Fruit fly (Drosophila melanogaster) whole organism: ENCODE measurements around the gene Cka.

ENCODE experiments used
- CG8478 ChIP-seq: fragments of >200 bp; optimal IDR thresholded peaks from 2 replicates; lab custom pipeline; 2018; ENCODE audit warnings: inconsistent platforms
- Dll ChIP-seq: fragments of >200 bp; optimal IDR thresholded peaks from 2 replicates; lab custom pipeline; 2017
- EcR ChIP-seq, 2 experiments: fragments of >200 bp; optimal IDR thresholded peaks; 2 replicates each; lab custom pipeline; 2017; ENCODE audit warnings: missing biosample characterization in 2 of 2, missing genetic modification characterization in 2 of 2, missing genetic modification reagents in 2 of 2
- pan ChIP-seq: fragments of >200 bp; optimal IDR thresholded peaks from 2 replicates; lab custom pipeline; 2017
- psq ChIP-seq: fragments of >200 bp; optimal IDR thresholded peaks from 2 replicates; lab custom pipeline; 2017
- usp ChIP-seq: fragments of >200 bp; optimal IDR thresholded peaks from 2 replicates; lab custom pipeline; 2017; ENCODE audit warnings: missing biosample characterization, missing genetic modification characterization, mixed read lengths

The Cka gene

DNA sequence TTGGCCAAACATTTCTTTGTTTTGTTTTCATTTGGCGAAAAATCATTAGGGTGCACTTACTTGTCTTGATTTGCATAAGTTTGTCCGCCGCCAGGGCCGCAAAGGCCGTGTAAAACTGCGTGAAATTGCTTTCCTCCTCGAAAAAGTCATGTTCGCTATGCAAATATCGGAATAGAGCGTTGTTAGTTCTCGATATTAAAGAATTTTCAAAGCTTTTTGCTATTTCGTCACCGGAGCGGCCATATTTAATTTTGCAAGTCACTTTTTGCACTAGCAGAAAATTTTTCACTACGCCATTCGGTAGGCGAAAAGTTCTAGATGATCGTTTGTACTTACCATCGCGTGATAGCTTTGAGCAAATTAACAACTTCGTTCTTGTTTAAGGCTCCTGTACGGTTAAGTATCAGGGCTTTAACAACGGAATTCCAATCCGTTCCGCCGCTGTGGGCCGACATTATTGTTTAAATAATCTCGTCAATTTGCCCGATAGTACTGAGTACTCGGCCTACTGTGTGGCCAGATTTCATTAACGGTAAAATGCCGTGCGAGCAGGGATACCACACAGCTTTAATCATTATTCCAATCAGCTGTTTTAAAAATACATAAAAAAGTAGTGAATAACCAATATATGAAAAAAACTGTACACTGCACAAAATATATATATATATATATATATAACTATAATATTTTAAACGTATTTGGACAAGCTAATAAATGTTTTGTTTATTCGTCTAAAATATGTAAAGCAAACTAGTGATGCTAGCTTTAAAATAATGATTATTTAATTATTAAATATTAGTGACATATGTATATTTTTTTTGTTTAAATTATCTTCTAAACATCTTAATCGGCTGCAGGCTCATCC, 40.8 kb downstream of the Cka start, which contains the start of gene poe:
poe (minus strand) TSS at position 513 of the 865 bp plus-strand sequence.
- TF ChIP-seq psq (lab: Kevin White, UChicago) (no peak), CG8478 (lab: Kevin White, UChicago) (no peak), EcR (GFP tag; optimal IDR thresholded peaks at IDR 0.05; lab: Kevin White, UChicago) (no peak), usp (no peak), Dll (lab: Kevin White, UChicago) (no peak), pan (lab: Kevin White, UChicago) (no peak)

DNA sequence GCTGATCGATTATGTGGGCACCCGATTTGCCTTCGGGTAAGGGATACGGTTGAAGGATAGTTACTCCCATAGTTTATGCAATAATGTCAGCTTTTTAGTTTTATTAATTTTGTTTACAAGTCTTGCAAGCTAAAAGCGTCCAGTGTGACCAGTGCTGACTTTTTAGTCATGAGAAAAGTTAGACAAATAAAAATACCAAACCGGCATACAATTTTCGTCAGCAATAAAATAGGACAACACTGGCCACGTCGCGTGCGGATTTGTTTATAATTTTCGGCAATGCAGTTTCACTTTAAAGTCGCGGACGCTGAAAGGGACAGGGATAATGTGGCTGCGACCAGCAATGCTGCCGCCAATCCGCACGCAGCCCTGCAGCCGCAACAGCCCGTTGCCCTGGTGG, 42.2 kb downstream of the Cka start, which contains the start of the genes MED20 and Trf:
MED20 (minus strand) TSS at position 157 of the 400 bp plus-strand sequence.
Trf (plus strand) TSS at position 204 of the 400 bp plus-strand sequence.
- TF ChIP-seq Dll (lab: Kevin White, UChicago) (no peak), CG8478 (lab: Kevin White, UChicago) (no peak), psq (lab: Kevin White, UChicago) (no peak), pan (lab: Kevin White, UChicago) (no peak), EcR (GFP tag; optimal IDR thresholded peaks at IDR 0.05; lab: Kevin White, UChicago) (no peak), usp (no peak)

DNA sequence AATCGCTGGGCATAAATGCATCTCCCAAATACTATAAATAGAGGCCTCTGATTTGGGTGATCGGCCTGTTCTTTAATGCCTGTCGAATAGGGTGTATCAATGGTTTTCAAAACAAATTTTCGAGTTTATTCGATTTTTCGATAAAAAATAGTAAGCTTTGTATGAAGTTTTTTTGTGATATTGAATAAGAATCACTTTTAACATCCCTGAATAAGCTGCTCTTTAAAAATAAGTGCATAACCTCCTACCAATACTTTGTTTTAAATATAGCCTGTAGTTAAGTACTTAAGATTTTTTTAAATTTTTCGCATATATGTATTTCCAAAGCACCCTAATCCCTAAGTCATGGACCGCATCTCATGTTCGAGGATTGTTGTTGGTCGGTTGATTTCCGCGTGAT, 50.1 kb downstream of the Cka start:
- TF ChIP-seq pan (lab: Kevin White, UChicago) (no peak), Dll (lab: Kevin White, UChicago) (no peak), EcR (GFP tag; optimal IDR thresholded peaks at IDR 0.05; lab: Kevin White, UChicago) (no peak)

DNA sequence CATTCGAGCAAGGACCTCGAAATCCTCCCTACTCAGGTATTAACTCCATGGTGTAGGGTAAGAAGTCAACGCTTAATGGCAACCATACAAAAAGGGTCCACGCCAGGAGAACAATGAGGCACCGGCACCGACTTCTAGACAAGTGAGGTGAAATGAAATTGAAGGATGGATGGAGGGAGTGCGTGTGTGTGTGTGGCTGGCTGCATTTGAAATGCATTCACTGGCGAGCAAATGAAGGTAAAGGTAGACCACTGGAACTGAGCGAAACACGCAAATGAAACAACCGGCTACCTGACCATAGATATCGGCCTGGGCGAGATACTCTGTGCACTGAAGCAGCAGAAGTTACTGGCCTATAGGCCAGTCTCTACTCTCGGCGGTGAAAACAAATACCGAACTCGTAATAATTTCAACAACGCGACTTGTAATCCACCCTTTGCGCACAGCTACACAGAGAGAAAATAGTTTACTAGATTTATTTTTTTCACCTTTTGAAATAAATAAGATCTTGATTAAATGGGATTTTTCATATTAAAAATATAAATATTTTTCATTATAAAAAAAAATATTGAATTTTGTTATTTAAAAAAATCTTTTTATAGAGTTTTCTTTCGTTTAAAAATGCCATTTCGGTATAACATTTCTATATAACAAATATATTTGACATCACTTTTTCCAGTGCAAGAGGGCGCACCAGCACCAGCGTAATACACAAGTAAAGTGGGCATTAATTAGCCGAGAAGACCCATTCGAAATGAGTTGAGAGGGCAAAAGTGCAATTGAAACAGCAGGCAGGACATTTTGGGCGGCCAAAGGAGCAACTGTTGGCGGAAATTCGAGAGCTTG, 51.3 kb downstream of the Cka start:
- no peak for TF ChIP-seq pan (lab: Kevin White, UChicago)
- no peak for TF ChIP-seq CG8478 (lab: Kevin White, UChicago)
- TF ChIP-seq EcR (GFP tag; optimal IDR thresholded peaks at IDR 0.05; lab: Kevin White, UChicago), result no peak
- no peak for TF ChIP-seq Dll (lab: Kevin White, UChicago)
- TF ChIP-seq usp, result no peak
- TF ChIP-seq psq (lab: Kevin White, UChicago), result no peak

DNA sequence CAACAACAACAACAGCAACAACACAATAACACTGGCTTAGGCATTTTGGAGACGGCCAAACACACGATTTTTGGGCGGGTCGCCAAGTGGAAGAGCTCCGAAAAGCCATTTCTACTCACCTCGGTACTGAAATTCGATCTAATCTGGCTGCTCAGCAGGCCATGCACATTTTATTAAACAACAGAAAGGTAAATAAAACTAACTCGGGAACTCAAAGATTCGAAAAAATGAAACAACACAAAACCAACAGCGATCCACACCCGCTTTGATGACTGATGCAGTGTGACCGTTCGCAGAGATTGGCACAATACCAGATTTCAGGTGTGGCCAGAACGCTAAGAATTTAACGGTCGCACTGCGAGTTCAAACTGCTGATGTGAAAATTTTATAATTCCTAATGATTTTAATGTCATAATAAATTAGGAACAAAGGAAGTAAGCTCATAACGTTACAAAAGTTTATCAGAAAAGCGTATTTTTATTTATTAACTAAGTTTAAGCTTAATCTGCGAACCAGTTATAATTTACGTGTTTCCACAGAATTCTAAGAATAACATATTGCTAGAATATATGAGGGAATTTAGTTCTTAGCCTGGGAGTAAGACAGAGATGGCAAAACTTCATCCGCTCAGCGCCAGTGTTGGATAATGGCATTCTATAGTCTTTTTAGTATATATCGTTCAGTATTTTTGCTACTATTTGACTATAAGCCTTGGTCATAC, 52.3 kb downstream of the Cka start, which contains the start of gene Mcr:
Mcr (minus strand) TSS at position 291 of the 721 bp plus-strand sequence.
- TF ChIP-seq Dll (lab: Kevin White, UChicago) (no peak), pan (lab: Kevin White, UChicago) (no peak), CG8478 (lab: Kevin White, UChicago) (no peak), usp (no peak), EcR (GFP tag; optimal IDR thresholded peaks at IDR 0.05; lab: Kevin White, UChicago) (no peak), psq (lab: Kevin White, UChicago) (no peak)

DNA sequence CACCGCTTCAGTTG, 52.7 kb downstream of the Cka start, which contains the start of gene Bsg:
Bsg (plus strand) TSS at position 8 of the 14 bp plus-strand sequence.
- TF ChIP-seq CG8478 (lab: Kevin White, UChicago), result no peak
- TF ChIP-seq Dll (lab: Kevin White, UChicago), result no peak
- no peak for TF ChIP-seq usp
- TF ChIP-seq pan (lab: Kevin White, UChicago), result no peak
- TF ChIP-seq EcR (GFP tag; optimal IDR thresholded peaks at IDR 0.05; lab: Kevin White, UChicago), result no peak
- no peak for TF ChIP-seq psq (lab: Kevin White, UChicago)

DNA sequence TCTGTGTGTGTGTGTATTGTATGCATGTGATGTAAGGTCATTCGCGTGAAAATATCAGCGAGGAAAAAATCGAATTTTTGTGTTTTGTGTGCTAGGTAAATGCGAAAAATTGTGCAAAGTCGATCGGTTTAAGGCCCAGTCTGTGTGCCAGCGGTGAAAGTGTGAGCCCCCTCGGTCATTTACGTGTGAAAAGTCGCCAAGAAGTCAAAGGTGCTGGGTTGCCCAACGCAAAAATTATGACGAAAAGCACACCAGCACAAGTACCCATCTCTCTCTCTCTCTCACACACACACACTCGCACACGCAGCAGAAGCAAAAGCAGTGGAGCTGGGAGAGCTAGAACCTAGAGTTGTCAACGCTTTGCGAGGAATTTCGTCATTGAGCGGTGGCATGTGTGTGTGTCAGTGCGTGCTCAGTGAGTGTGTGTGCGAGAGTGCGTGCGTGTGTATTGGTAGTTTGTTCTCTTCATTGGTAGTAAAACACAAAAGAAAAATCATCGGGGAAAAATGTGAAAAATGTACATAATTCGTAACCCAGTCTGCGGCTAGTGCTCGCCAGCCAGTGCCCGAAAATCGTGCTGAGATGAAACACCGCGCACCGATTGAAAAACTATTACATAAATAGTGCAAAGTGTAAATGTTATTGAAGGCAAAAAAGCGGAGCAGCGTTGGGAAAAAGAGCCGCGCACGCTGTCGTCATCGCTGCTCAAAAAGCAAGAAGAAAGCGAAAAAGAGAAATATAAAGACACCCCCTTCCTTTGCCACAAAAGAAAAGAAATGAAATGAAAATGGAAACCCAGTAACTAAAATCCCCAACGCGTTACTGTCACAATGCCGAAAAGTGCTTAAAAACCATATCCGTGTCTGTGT, 53.1 kb downstream of the Cka start:
- TF ChIP-seq pan (lab: Kevin White, UChicago), result no peak
- TF ChIP-seq usp, result no peak
- peak; percentile 63 for TF ChIP-seq CG8478 (lab: Kevin White, UChicago)
- no peak for TF ChIP-seq Dll (lab: Kevin White, UChicago)
- TF ChIP-seq EcR (GFP tag; optimal IDR thresholded peaks at IDR 0.05; lab: Kevin White, UChicago), result peak in 1 of 2 experiments; percentile 68
- no peak for TF ChIP-seq psq (lab: Kevin White, UChicago)

DNA sequence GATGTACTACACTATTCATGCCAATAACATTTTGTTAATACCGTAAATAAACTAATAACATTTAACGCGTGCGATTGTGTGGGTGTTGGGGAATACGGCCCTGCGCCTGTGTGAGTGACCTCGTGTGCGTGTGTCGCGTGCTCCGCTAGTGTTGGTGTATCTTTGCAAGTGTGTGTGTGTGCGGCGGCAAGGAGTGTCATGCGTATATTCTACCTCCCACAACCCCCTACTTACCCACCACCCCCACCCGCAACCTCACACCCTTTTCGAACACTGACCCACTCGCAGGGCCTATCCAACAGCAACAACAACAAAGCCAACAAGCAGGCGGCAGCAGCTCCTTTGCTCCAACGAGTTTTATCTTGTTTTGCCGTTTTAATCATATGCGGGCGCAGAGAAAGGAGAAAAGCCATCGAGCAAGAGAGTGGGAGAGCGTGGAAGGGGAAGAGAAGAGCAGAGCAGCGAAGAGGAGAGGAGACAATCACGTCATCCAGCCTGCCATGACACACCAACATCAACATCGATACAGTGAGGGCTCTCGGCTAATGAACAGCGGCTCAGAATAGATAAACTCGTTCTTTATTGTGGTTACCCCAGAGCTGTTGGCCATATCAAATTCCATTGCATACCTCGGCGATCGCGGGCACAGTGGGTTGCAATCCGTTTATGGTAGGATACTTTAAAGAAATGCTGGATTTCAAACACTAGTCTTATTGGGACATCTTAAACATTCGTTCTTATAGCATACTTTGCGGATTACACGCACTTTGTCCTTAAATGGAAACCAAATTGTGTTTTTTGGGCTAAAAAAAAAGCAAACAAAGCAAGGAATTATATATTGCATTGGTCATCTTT, 54.1 kb downstream of the Cka start:
- TF ChIP-seq pan (lab: Kevin White, UChicago), result no peak
- no peak for TF ChIP-seq usp
- no peak for TF ChIP-seq psq (lab: Kevin White, UChicago)
- TF ChIP-seq EcR (GFP tag; optimal IDR thresholded peaks at IDR 0.05; lab: Kevin White, UChicago), result no peak

DNA sequence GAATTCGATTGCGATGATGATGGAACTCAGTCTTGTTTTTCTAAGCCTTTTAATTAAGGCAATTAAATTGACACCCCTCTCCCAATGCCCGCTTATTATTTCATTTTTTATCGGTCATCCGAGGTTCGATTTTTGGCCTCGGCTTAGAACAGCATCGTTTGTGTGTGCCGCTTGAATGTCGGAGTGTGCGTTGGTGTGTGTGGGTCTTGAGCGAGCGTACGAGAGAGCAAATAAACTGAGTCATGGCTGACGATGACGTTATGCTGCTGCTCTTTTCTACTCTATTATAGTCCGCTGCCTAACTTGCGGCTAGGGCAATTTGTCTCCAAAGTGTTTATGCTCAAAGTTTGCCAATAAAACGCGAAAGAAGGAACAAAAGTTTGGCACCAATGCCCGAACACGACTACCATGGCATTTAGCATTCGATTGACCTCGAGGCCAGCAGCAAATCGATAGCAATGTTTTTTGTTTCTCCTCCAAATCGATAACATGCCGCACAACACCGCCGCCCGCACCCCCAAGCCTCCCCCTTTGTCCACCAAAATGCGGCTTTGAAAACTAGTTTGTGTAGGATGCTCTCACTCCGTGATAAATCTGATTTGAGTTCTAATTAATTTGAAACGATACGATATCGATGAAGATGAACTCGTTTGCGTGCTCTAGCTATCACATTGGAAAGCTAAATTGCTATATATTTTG, 55.1 kb downstream of the Cka start:
- TF ChIP-seq usp, result no peak
- TF ChIP-seq pan (lab: Kevin White, UChicago), result no peak
- TF ChIP-seq psq (lab: Kevin White, UChicago), result no peak
- no peak for TF ChIP-seq EcR (GFP tag; optimal IDR thresholded peaks at IDR 0.05; lab: Kevin White, UChicago)
- TF ChIP-seq CG8478 (lab: Kevin White, UChicago), result no peak
- TF ChIP-seq Dll (lab: Kevin White, UChicago), result no peak
